Worm (Caenorhabditis elegans) whole organism, L4 larva: ENCODE data around the gene aakg-1.

ENCODE experiments used
- R02D3.7 ChIP-seq: fragments of 150-350 bp; sonication (generic microtip); optimal IDR thresholded peaks from 3 replicates; lab custom pipeline; 2014; ENCODE audit warnings: missing biosample characterization, missing genetic modification characterization
- arid-1 ChIP-seq: fragments of 200-800 bp; sonication (Bioruptor generic); conservative IDR thresholded peaks from 2 replicates; pipeline ENCODE4 v1.3.6; 2022; ENCODE audit warnings: missing genetic modification reagents, missing genetic modification characterization, missing compliant biosample characterization
- ces-1 ChIP-seq: fragments of 150-350 bp; sonication (generic microtip); optimal IDR thresholded peaks from 4 replicates; lab custom pipeline; 2014; ENCODE audit warnings: missing biosample characterization, missing genetic modification reagents, missing genetic modification characterization
- cey-2 ChIP-seq: sonication (generic microtip); optimal IDR thresholded peaks from 3 replicates; lab custom pipeline; 2017; ENCODE audit warnings: missing genetic modification characterization, mild to moderate bottlenecking, missing compliant biosample characterization, antibody characterized with exemption, borderline replicate concordance; ENCODE audit not compliant: insufficient read depth
- lsy-2 ChIP-seq, 2 experiments: fragments of 150-350 bp in 1 of 2; sonication (generic microtip) in 1 of 2; optimal IDR thresholded peaks; 2 replicates each; lab custom pipeline; 2014 to 2017; ENCODE audit warnings: missing biosample characterization in 2 of 2, missing genetic modification characterization in 2 of 2
- madf-5 ChIP-seq, 2 experiments: fragments of 200-800 bp; sonication (Bioruptor generic); IDR thresholded peaks; 2 replicates each; pipeline ENCODE4 v1.3.6; 2022; ENCODE audit warnings: missing compliant biosample characterization in 2 of 2, missing genetic modification characterization in 2 of 2
- mdt-29 ChIP-seq: fragments of 200-800 bp; sonication (Bioruptor generic); IDR thresholded peaks from 2 replicates; pipeline ENCODE4 v1.3.6; 2022; ENCODE audit warnings: missing genetic modification reagents, missing genetic modification characterization, missing compliant biosample characterization
- nhr-237 ChIP-seq: sonication (generic microtip); optimal IDR thresholded peaks from 2 replicates; lab custom pipeline; 2017; ENCODE audit warnings: missing biosample characterization, missing genetic modification characterization
- tag-97 ChIP-seq: fragments of 200-800 bp; sonication (Bioruptor generic); IDR thresholded peaks from 2 replicates; pipeline ENCODE4 v1.3.6; 2022; ENCODE audit warnings: missing genetic modification characterization, missing compliant biosample characterization
- zag-1 ChIP-seq: fragments of 150-350 bp; optimal IDR thresholded peaks from 2 replicates; lab custom pipeline; 2014; ENCODE audit warnings: missing biosample characterization, missing genetic modification characterization

ce11 chrIII:12616990-12617393 lies 41.8 kb upstream of the aakg-1 start:
- no peak; the same call in 1 of the 2 replicates for TF ChIP-seq mdt-29 (GFP tag; lab: Robert Waterston, UW)
- no peak for TF ChIP-seq ces-1 (GFP tag; lab: Kevin White, UChicago)
- no peak for TF ChIP-seq nhr-237 (tag; lab: Kevin White, UChicago)
- TF ChIP-seq arid-1 (GFP tag; lab: Robert Waterston, UW), result no peak
- TF ChIP-seq R02D3.7 (tag; lab: Kevin White, UChicago), result no peak
- peak in 1 of 2 experiments; percentile 63 for TF ChIP-seq lsy-2 (tag; optimal IDR thresholded peaks at IDR 0.05; lab: Kevin White, UChicago)
- no peak for TF ChIP-seq zag-1 (tag; lab: Kevin White, UChicago)
- TF ChIP-seq madf-5 (GFP tag; IDR thresholded peaks at IDR 0.05; lab: Robert Waterston, UW), result no peak
- no peak for TF ChIP-seq tag-97 (GFP tag; lab: Robert Waterston, UW)
- no peak for TF ChIP-seq cey-2 (tag; lab: Kevin White, UChicago)
